Worm (Caenorhabditis elegans) whole organism, L1 larva: ENCODE data around the gene nsy-4.
A peak's percentile ranks its signal among the peaks of the same experiment; 100 is the strongest.

Experiments used
- C16A3.4 ChIP-seq: fragments of 150-350 bp; optimal IDR thresholded peaks from 2 replicates; lab custom pipeline; 2014; ENCODE audit warnings: missing biosample characterization, missing genetic modification characterization
- F16B12.6 ChIP-seq: fragments of 150-350 bp; optimal IDR thresholded peaks from 2 replicates; lab custom pipeline; 2014; ENCODE audit warnings: missing biosample characterization, missing genetic modification characterization
- blmp-1 ChIP-seq: fragments of 150-350 bp; optimal IDR thresholded peaks from 2 replicates; lab custom pipeline; 2014; ENCODE audit warnings: missing biosample characterization, missing genetic modification characterization
- ceh-82 ChIP-seq, 3 experiments: fragments of 150-350 bp in 1 of 3; sonication (generic microtip) in 2 of 3; optimal IDR thresholded peaks; 2 replicates each; lab custom pipeline; 2014 to 2017; ENCODE audit warnings: missing biosample characterization in 3 of 3, missing genetic modification characterization in 3 of 3
- ceh-88 ChIP-seq: fragments of 200-800 bp; sonication (Bioruptor generic); IDR thresholded peaks from 2 replicates; pipeline ENCODE4 v1.3.6; 2022; ENCODE audit warnings: missing genetic modification characterization, missing compliant biosample characterization
- ceh-90 ChIP-seq: sonication (generic microtip); optimal IDR thresholded peaks from 2 replicates; lab custom pipeline; 2016; ENCODE audit warnings: missing genetic modification characterization, missing compliant biosample characterization
- dpl-1 ChIP-seq, 3 experiments: fragments of 150-350 bp in 2 of 3; sonication (generic microtip) in 1 of 3; optimal IDR thresholded peaks; 2 replicates each; lab custom pipeline; 2014 to 2017; ENCODE audit warnings: missing biosample characterization in 3 of 3, missing genetic modification characterization in 3 of 3, missing genetic modification reagents in 3 of 3
- dsc-1 ChIP-seq: sonication (generic microtip); optimal IDR thresholded peaks from 2 replicates; lab custom pipeline; 2016; ENCODE audit warnings: mild to moderate bottlenecking, missing genetic modification characterization, missing compliant biosample characterization
- efl-1 ChIP-seq, 4 experiments: fragments of 150-350 bp; optimal IDR thresholded peaks in 3 of 4; peaks in 1 of 4; 1 replicate in 1 of 4; 2 replicates in 3 of 4; lab custom pipeline; 2014; ENCODE audit warnings: missing biosample characterization in 2 of 4, missing genetic modification characterization in 2 of 4, missing genetic modification reagents in 2 of 4
- elt-3 ChIP-seq, 6 experiments: fragments of 150-350 bp in 1 of 6; sonication (generic microtip); optimal IDR thresholded peaks; 2 replicates each; lab custom pipeline; 2017 to 2018; ENCODE audit warnings: missing biosample characterization in 6 of 6, missing genetic modification characterization in 6 of 6, inconsistent platforms in 1 of 6
- fkh-10 ChIP-seq: sonication (generic microtip); optimal IDR thresholded peaks from 2 replicates; lab custom pipeline; 2017; ENCODE audit warnings: missing biosample characterization, missing genetic modification reagents, missing genetic modification characterization
- fkh-8 ChIP-seq: sonication (generic microtip); optimal IDR thresholded peaks from 2 replicates; lab custom pipeline; 2016; ENCODE audit warnings: mild to moderate bottlenecking, missing genetic modification characterization, missing compliant biosample characterization
- fos-1 ChIP-seq: fragments of 150-350 bp; optimal IDR thresholded peaks from 2 replicates; lab custom pipeline; 2014; ENCODE audit warnings: missing biosample characterization, missing genetic modification characterization
- grh-1 ChIP-seq: fragments of 200-800 bp; sonication (Bioruptor generic); IDR thresholded peaks from 2 replicates; pipeline ENCODE4 v1.3.6; 2022; ENCODE audit warnings: missing genetic modification reagents, missing genetic modification characterization, missing compliant biosample characterization
- hlh-17 ChIP-seq: fragments of 200-800 bp; sonication (Bioruptor generic); optimal IDR thresholded peaks from 2 replicates; lab custom pipeline; 2018; ENCODE audit warnings: missing genetic modification characterization, mild to moderate bottlenecking, missing compliant biosample characterization, moderate library complexity, borderline replicate concordance
- isw-1 ChIP-seq: fragments of 200-800 bp; sonication (Bioruptor generic); IDR thresholded peaks from 2 replicates; pipeline ENCODE4 v1.3.6; 2022; ENCODE audit warnings: missing genetic modification characterization, missing compliant biosample characterization
- lin-13 ChIP-seq: fragments of 150-350 bp; optimal IDR thresholded peaks from 2 replicates; lab custom pipeline; 2014; ENCODE audit warnings: missing biosample characterization, missing genetic modification reagents, missing genetic modification characterization
- lin-14 ChIP-seq: fragments of 200-800 bp; sonication (Bioruptor generic); optimal IDR thresholded peaks from 2 replicates; lab custom pipeline; 2018; ENCODE audit warnings: mild to moderate bottlenecking, missing genetic modification characterization, moderate library complexity, missing compliant biosample characterization
- lin-15B ChIP-seq: fragments of 150-350 bp; sonication (generic microtip); optimal IDR thresholded peaks from 3 replicates; lab custom pipeline; 2014; ENCODE audit warnings: missing biosample characterization, missing genetic modification characterization
- lin-35 ChIP-seq, 2 experiments: fragments of 150-350 bp; optimal IDR thresholded peaks; 2 replicates each; lab custom pipeline; 2014; ENCODE audit warnings: missing biosample characterization in 2 of 2, missing genetic modification characterization in 2 of 2, missing genetic modification reagents in 2 of 2
- lsy-2 ChIP-seq, 2 experiments: fragments of 150-350 bp; optimal IDR thresholded peaks; 2 replicates each; lab custom pipeline; 2014; ENCODE audit warnings: missing biosample characterization in 2 of 2, missing genetic modification characterization in 2 of 2
- mab-9 ChIP-seq: fragments of 200-800 bp; sonication (Bioruptor generic); IDR thresholded peaks from 2 replicates; pipeline ENCODE4 v1.3.6; 2022; ENCODE audit warnings: missing genetic modification reagents, missing genetic modification characterization, missing compliant biosample characterization
- mdl-1 ChIP-seq, 2 experiments: fragments of 150-350 bp; optimal IDR thresholded peaks; 2 replicates each; lab custom pipeline; 2014 to 2017; ENCODE audit warnings: missing biosample characterization in 2 of 2, missing genetic modification characterization in 2 of 2, inconsistent platforms in 1 of 2
- mep-1 ChIP-seq: fragments of 150-350 bp; optimal IDR thresholded peaks from 2 replicates; lab custom pipeline; 2014; ENCODE audit warnings: missing biosample characterization, missing genetic modification characterization
- nhr-11 ChIP-seq: fragments of 150-350 bp; optimal IDR thresholded peaks from 2 replicates; lab custom pipeline; 2014; ENCODE audit warnings: missing biosample characterization, missing genetic modification characterization
- nhr-12 ChIP-seq: sonication (generic microtip); optimal IDR thresholded peaks from 2 replicates; lab custom pipeline; 2017; ENCODE audit warnings: missing biosample characterization, missing genetic modification characterization
- nhr-19 ChIP-seq: fragments of 200-800 bp; sonication (Bioruptor generic); conservative IDR thresholded peaks from 2 replicates; pipeline ENCODE4 v1.3.6; 2022; ENCODE audit warnings: missing genetic modification characterization, missing compliant biosample characterization
- nhr-20 ChIP-seq: sonication (generic microtip); optimal IDR thresholded peaks from 2 replicates; lab custom pipeline; 2016; ENCODE audit warnings: mild to moderate bottlenecking, missing genetic modification characterization, missing compliant biosample characterization
- nhr-237 ChIP-seq: fragments of 150-350 bp; optimal IDR thresholded peaks from 2 replicates; lab custom pipeline; 2014; ENCODE audit warnings: missing biosample characterization, missing genetic modification characterization
- nhr-28 ChIP-seq: fragments of 150-350 bp; optimal IDR thresholded peaks from 2 replicates; lab custom pipeline; 2014; ENCODE audit warnings: missing biosample characterization, missing genetic modification characterization
- nhr-71 ChIP-seq: sonication (generic microtip); optimal IDR thresholded peaks from 2 replicates; lab custom pipeline; 2016; ENCODE audit warnings: mild to moderate bottlenecking, missing genetic modification characterization, moderate library complexity, missing compliant biosample characterization
- nhr-76 ChIP-seq: sonication (generic microtip); optimal IDR thresholded peaks from 2 replicates; lab custom pipeline; 2017; ENCODE audit warnings: missing biosample characterization, missing genetic modification characterization
- nhr-77 ChIP-seq: fragments of 150-350 bp; optimal IDR thresholded peaks from 2 replicates; lab custom pipeline; 2014; ENCODE audit warnings: missing biosample characterization, missing genetic modification characterization
- nhr-85 ChIP-seq: sonication (generic microtip); peaks from one replicate; lab custom pipeline; 2016; ENCODE audit warnings: missing genetic modification characterization, inconsistent platforms, missing compliant biosample characterization
- pag-3 ChIP-seq: sonication (generic microtip); optimal IDR thresholded peaks from 2 replicates; lab custom pipeline; 2017; ENCODE audit warnings: missing genetic modification characterization, mild to moderate bottlenecking, missing compliant biosample characterization, antibody characterized with exemption, borderline replicate concordance; ENCODE audit not compliant: insufficient read depth
- skn-1 ChIP-seq: fragments of 150-350 bp; optimal IDR thresholded peaks from 2 replicates; lab custom pipeline; 2014; ENCODE audit warnings: missing biosample characterization, missing genetic modification characterization
- snpc-4 ChIP-seq: fragments of 150-350 bp; optimal IDR thresholded peaks from 2 replicates; lab custom pipeline; 2014; ENCODE audit warnings: missing biosample characterization, missing genetic modification characterization
- snu-23 ChIP-seq: sonication (generic microtip); optimal IDR thresholded peaks from 2 replicates; lab custom pipeline; 2016; ENCODE audit warnings: missing genetic modification characterization, missing compliant biosample characterization
- sox-4 ChIP-seq: sonication (generic microtip); optimal IDR thresholded peaks from 2 replicates; lab custom pipeline; 2016; ENCODE audit warnings: missing genetic modification characterization, missing compliant biosample characterization
- sup-37 ChIP-seq: fragments of 200-800 bp; sonication (Bioruptor generic); optimal IDR thresholded peaks from 2 replicates; lab custom pipeline; 2018; ENCODE audit warnings: mild to moderate bottlenecking, missing genetic modification characterization, missing compliant biosample characterization
- swsn-7 ChIP-seq: sonication (generic microtip); optimal IDR thresholded peaks from 2 replicates; lab custom pipeline; 2016; ENCODE audit warnings: missing genetic modification characterization, missing compliant biosample characterization
- unc-30 ChIP-seq: sonication (generic microtip); optimal IDR thresholded peaks from 2 replicates; lab custom pipeline; 2017; ENCODE audit warnings: missing biosample characterization, missing genetic modification characterization
- unc-86 ChIP-seq: sonication (generic microtip); optimal IDR thresholded peaks from 2 replicates; lab custom pipeline; 2016; ENCODE audit warnings: missing genetic modification characterization, missing compliant biosample characterization
- xbp-1 ChIP-seq: sonication (generic microtip); optimal IDR thresholded peaks from 2 replicates; lab custom pipeline; 2016; ENCODE audit warnings: missing genetic modification characterization, missing compliant biosample characterization
- ztf-11 ChIP-seq, 2 experiments: sonication (generic microtip); optimal IDR thresholded peaks; 2 replicates each; lab custom pipeline; 2016 to 2017; ENCODE audit warnings: missing genetic modification characterization in 2 of 2, missing biosample characterization in 1 of 2, missing compliant biosample characterization in 1 of 2
- ztf-4 ChIP-seq: fragments of 150-350 bp; optimal IDR thresholded peaks from 2 replicates; lab custom pipeline; 2014; ENCODE audit warnings: missing biosample characterization, missing genetic modification characterization

nsy-4 gene

DNA sequence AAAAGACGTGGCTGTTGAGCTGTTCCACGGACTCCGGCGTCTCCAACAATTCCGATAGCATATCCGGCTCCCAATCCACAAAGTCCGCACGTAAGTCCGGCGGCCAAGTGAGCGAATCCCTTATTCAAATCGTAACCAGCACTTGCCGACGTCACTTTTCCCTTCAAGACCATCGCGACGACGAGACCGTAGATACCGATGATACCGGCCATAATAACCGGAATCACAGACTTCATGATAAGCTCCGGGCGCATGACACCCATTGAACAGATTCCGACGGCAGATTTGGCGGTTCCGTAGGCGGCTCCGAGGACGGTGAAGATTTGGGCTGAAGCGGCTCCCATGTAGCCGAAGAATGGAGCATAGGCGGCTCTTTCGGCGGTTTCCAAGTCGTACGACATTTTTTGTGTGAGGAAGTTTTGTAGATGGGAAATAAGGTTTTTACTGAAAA is 7.5 kb upstream of the nsy-4 start, which contains the start of gene vha-3:
Gene vha-3 (minus strand): TSS at position 401 of the 451 bp plus-strand sequence.
- TF ChIP-seq ztf-11 (tag; optimal IDR thresholded peaks at IDR 0.05; lab: Kevin White, UChicago) (peak in 1 of 2 experiments; percentile 7), snu-23 (GFP tag; lab: Kevin White, UChicago) (no peak), swsn-7 (no peak), mab-9 (GFP tag; lab: Robert Waterston, UW) (no peak), unc-30 (tag; lab: Kevin White, UChicago) (no peak), grh-1 (GFP tag; lab: Robert Waterston, UW) (no peak), fkh-10 (GFP tag; lab: Kevin White, UChicago) (no peak), efl-1 (optimal IDR thresholded peaks at IDR 0.05; lab: Kevin White, UChicago) (no peak), efl-1 (GFP tag; optimal IDR thresholded peaks at IDR 0.05 in 1 of 2; lab: Kevin White, UChicago) (peak in 1 of 2 experiments; percentile 4), nhr-76 (tag; lab: Kevin White, UChicago) (no peak), snpc-4 (tag; lab: Kevin White, UChicago) (no peak), nhr-12 (tag; lab: Kevin White, UChicago) (no peak), nhr-77 (tag; lab: Kevin White, UChicago) (no peak), nhr-19 (GFP tag; lab: Robert Waterston, UW) (no peak), pag-3 (tag; lab: Kevin White, UChicago) (no peak), ceh-90 (tag; lab: Kevin White, UChicago) (no peak), nhr-28 (no peak), nhr-20 (tag; lab: Kevin White, UChicago) (no peak), blmp-1 (tag; lab: Kevin White, UChicago) (no peak)

- TF ChIP-seq ceh-82 (tag; optimal IDR thresholded peaks at IDR 0.05; lab: Kevin White, UChicago) (no peak), mab-9 (GFP tag; lab: Robert Waterston, UW) (no peak), efl-1 (optimal IDR thresholded peaks at IDR 0.05; lab: Kevin White, UChicago) (no peak), efl-1 (GFP tag; optimal IDR thresholded peaks at IDR 0.05 in 1 of 2; lab: Kevin White, UChicago) (peak in 1 of 2 experiments; percentile 28), fos-1 (no peak)
Observed at ce11 chrIV:2316273-2316672, 6.8 kb upstream of the nsy-4 start, which contains the start of gene Y38F2AL.12. Gene Y38F2AL.12 (plus strand): TSS chrIV:2316573.

- TF ChIP-seq fkh-10 (GFP tag; lab: Kevin White, UChicago) (no peak), ztf-11 (tag; optimal IDR thresholded peaks at IDR 0.05; lab: Kevin White, UChicago) (no peak), blmp-1 (tag; lab: Kevin White, UChicago) (peak; percentile 9), elt-3 (tag; optimal IDR thresholded peaks at IDR 0.05; lab: Kevin White, UChicago) (peak in 3 of 6 experiments; percentile 20 to 30 (median 27)), C16A3.4 (tag; lab: Kevin White, UChicago) (peak; percentile 42), lin-14 (peak; percentile 83), swsn-7 (peak; percentile 31), F16B12.6 (peak; percentile 14), mdl-1 (tag; optimal IDR thresholded peaks at IDR 0.05; lab: Kevin White, UChicago) (peak in 1 of 2 experiments; percentile 29), unc-86 (tag; lab: Kevin White, UChicago) (no peak), ceh-88 (GFP tag; lab: Robert Waterston, UW) (0 out of 2 replicates have a peak, but pooled peaks have one; percentile 12), nhr-71 (peak; percentile 74), ztf-4 (tag; lab: Kevin White, UChicago) (no peak), mep-1 (tag; lab: Kevin White, UChicago) (peak; percentile 16), efl-1 (optimal IDR thresholded peaks at IDR 0.05; lab: Kevin White, UChicago) (peak; percentile 74 to 80), efl-1 (GFP tag; optimal IDR thresholded peaks at IDR 0.05 in 1 of 2; lab: Kevin White, UChicago) (peak; percentile 79 to 97), lin-35 (GFP tag; optimal IDR thresholded peaks at IDR 0.05; lab: Kevin White, UChicago) (peak; percentile 81 to 92), nhr-85 (no peak), isw-1 (GFP tag; lab: Robert Waterston, UW) (peak; percentile 23; the same call in 1 of the 2 replicates), nhr-237 (tag; lab: Kevin White, UChicago) (peak; percentile 52), sox-4 (tag; lab: Kevin White, UChicago) (no peak), grh-1 (GFP tag; lab: Robert Waterston, UW) (no peak), lsy-2 (tag; optimal IDR thresholded peaks at IDR 0.05; lab: Kevin White, UChicago) (peak; percentile 26 to 69), ceh-82 (tag; optimal IDR thresholded peaks at IDR 0.05; lab: Kevin White, UChicago) (peak; percentile 11 to 82 (median 29)), fkh-8 (tag; lab: Kevin White, UChicago) (no peak), sup-37 (GFP tag; lab: Kevin White, UChicago) (no peak), skn-1 (tag; lab: Kevin White, UChicago) (no peak), dpl-1 (GFP tag; optimal IDR thresholded peaks at IDR 0.05; lab: Kevin White, UChicago) (peak; percentile 53 to 81 (median 75)), snu-23 (GFP tag; lab: Kevin White, UChicago) (peak; percentile 84), xbp-1 (tag; lab: Kevin White, UChicago) (peak; percentile 32), lin-13 (GFP tag; lab: Kevin White, UChicago) (peak; percentile 19), nhr-20 (tag; lab: Kevin White, UChicago) (peak; percentile 52), lin-15B (tag; lab: Kevin White, UChicago) (peak; percentile 79), dsc-1 (tag; lab: Kevin White, UChicago) (no peak), hlh-17 (GFP tag; lab: Kevin White, UChicago) (no peak), nhr-11 (tag; lab: Kevin White, UChicago) (no peak)
Observed at ce11 chrIV:2316796-2317195, 6.3 kb upstream of the nsy-4 start.
